Worm (Caenorhabditis elegans): ENCODE measurements around the gene F55G11.2.

ce11 chrIV:12936221-12936776, 32.8 kb downstream of the F55G11.2 start, which contains the start of the genes cld-1 and dod-21:
- TF ChIP-seq B0310.2 (tag; optimal IDR thresholded peaks at IDR 0.05) = no peak
- no peak for TF ChIP-seq flt-1 (GFP tag; IDR thresholded peaks at IDR 0.05)
- TF ChIP-seq ets-7 (tag; optimal IDR thresholded peaks at IDR 0.05) = no peak
- TF ChIP-seq tbx-37 (GFP tag; conservative IDR thresholded peaks at IDR 0.05) = no peak
- TF ChIP-seq hmg-4 (GFP tag; optimal IDR thresholded peaks at IDR 0.05) = no peak
- no peak for TF ChIP-seq scrt-1 (GFP tag; IDR thresholded peaks at IDR 0.05)

Measured in whole organism, early embryonic.